Fruit fly (Drosophila melanogaster) whole organism, embryonic: ENCODE results near the gene CG16985.

Experiments
- CG11723 ChIP-seq: fragments of 200-800 bp; sonication (Bioruptor generic); optimal IDR thresholded peaks from 2 replicates; lab custom pipeline; 2017; ENCODE audit warnings: missing biosample characterization, mild to moderate bottlenecking, missing genetic modification characterization
- CG4282 ChIP-seq: fragments of 200-800 bp; sonication (Bioruptor generic); optimal IDR thresholded peaks from 2 replicates; lab custom pipeline; 2016; ENCODE audit warnings: missing biosample characterization, missing genetic modification characterization
- Hsf ChIP-seq: fragments of 200-800 bp; sonication (Bioruptor generic); optimal IDR thresholded peaks from 3 replicates; lab custom pipeline; 2016; ENCODE audit warnings: missing biosample characterization, missing genetic modification characterization
- Lpt ChIP-seq: fragments of >200 bp; optimal IDR thresholded peaks from 2 replicates; lab custom pipeline; 2018; ENCODE audit warnings: missing biosample characterization, missing genetic modification characterization
- Rfx ChIP-seq: fragments of 200-800 bp; sonication (Bioruptor generic); IDR thresholded peaks from 2 replicates; pipeline ENCODE4 v1.3.6; 2022; ENCODE audit warnings: missing biosample characterization, missing genetic modification characterization
- Scr ChIP-seq: fragments of 200-800 bp; sonication (Bioruptor generic); IDR thresholded peaks from 2 replicates; pipeline ENCODE4 v1.3.6; 2022; ENCODE audit warnings: missing biosample characterization, missing genetic modification characterization; ENCODE audit not compliant: partially characterized antibody
- dysf ChIP-seq: fragments of 200-800 bp; sonication (Bioruptor generic); IDR thresholded peaks from 3 replicates; pipeline ENCODE4 v1.3.6; 2022; ENCODE audit warnings: missing biosample characterization, missing genetic modification characterization
- grn ChIP-seq: fragments of 200-800 bp; sonication (Bioruptor generic); optimal IDR thresholded peaks from 3 replicates; lab custom pipeline; 2017; ENCODE audit warnings: missing biosample characterization, missing genetic modification characterization
- ham ChIP-seq: fragments of 200-800 bp; sonication (Bioruptor generic); IDR thresholded peaks from 2 replicates; pipeline ENCODE4 v1.3.6; 2022; ENCODE audit warnings: missing biosample characterization, missing genetic modification characterization

dm6 chr3L:2608825-2609224 is 9.7 kb downstream of the CG16985 start:
- no peak for TF ChIP-seq Lpt (GFP tag; lab: Kevin White, UChicago)
- no peak for TF ChIP-seq dysf (GFP tag; lab: Robert Waterston, UW)
- no peak for TF ChIP-seq Hsf
- TF ChIP-seq Scr (GFP tag; lab: Robert Waterston, UW), result no peak
- TF ChIP-seq Rfx (GFP tag; lab: Robert Waterston, UW), result no peak
- TF ChIP-seq CG11723, result no peak
- no peak for TF ChIP-seq CG4282 (GFP tag; lab: Kevin White, UChicago)
- no peak for TF ChIP-seq grn (GFP tag; lab: Kevin White, UChicago)
- TF ChIP-seq ham (GFP tag; lab: Robert Waterston, UW), result no peak
